Worm (Caenorhabditis elegans) whole organism, L1 larva: Measurements from ENCODE around the gene T11G6.2.

Experiments used
- ama-1 ChIP-seq: fragments of 150-350 bp; optimal IDR thresholded peaks from 2 replicates; lab custom pipeline; 2014
- fos-1 ChIP-seq: fragments of 150-350 bp; optimal IDR thresholded peaks from 2 replicates; lab custom pipeline; 2014; ENCODE audit warnings: missing biosample characterization, missing genetic modification characterization
- snpc-4 ChIP-seq: fragments of 150-350 bp; optimal IDR thresholded peaks from 2 replicates; lab custom pipeline; 2014; ENCODE audit warnings: missing biosample characterization, missing genetic modification characterization

DNA sequence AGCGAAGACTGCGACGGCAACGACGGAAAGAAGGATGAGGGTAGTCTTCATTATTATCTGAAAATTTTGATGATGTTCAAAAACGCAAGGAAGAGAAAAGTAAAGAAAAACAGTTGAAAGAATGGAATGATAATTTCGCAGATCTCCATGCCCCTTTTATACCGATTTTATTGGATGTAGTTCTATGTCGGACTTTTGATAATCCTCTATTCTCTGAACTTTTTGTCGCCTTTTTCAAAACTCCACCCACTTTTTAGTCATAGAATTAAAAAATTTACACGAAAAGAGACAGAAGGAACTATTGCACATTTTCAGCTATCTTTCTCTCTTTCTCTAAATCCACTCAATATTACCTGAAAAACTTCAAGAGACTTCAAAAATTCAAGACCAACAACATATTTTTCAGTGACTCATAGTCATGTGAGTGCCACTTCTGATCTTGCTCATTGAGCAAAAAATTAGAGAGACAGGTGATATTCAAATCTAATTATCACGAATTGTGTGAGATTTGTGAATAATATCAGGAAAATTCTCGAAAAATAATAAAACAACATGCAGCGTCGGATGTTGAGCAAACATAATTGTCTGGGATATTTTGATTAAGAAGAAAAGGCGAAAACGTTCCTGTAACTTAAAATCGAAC is 31.6 kb upstream of the T11G6.2 start, which contains the start of gene F13E9.15:
- no peak for TF ChIP-seq snpc-4 (tag; lab: Kevin White, UChicago)
- no peak for TF ChIP-seq ama-1
- peak; percentile 10 for TF ChIP-seq fos-1 (tag; lab: Kevin White, UChicago)
